Fruit fly (Drosophila melanogaster) whole organism, wandering third instar larva: ENCODE results near the gene CG34347.

Experiments
- Abd-B ChIP-seq: fragments of >200 bp; optimal IDR thresholded peaks from 2 replicates; lab custom pipeline; 2017; ENCODE audit warnings: missing biosample characterization, missing genetic modification characterization
- Dfd ChIP-seq: fragments of >200 bp; optimal IDR thresholded peaks from 2 replicates; lab custom pipeline; 2017; ENCODE audit warnings: missing biosample characterization, missing genetic modification characterization

dm6 chr3R:31308855-31309646 lies 1.9 kb upstream of the CG34347 start:
- no peak for TF ChIP-seq Dfd (GFP tag; lab: Kevin White, UChicago)
- TF ChIP-seq Abd-B (GFP tag; lab: Kevin White, UChicago) = no peak
